Fruit fly (Drosophila melanogaster) whole organism, embryonic: Measurements from ENCODE around the gene sun.

Experiments used
- B-H1 ChIP-seq: fragments of 200-800 bp; sonication (Bioruptor generic); IDR thresholded peaks from 3 replicates; pipeline ENCODE4 v1.3.6; 2022; ENCODE audit warnings: missing biosample characterization, missing genetic modification characterization
- CG10209 ChIP-seq: fragments of 200-800 bp; sonication (Bioruptor generic); optimal IDR thresholded peaks from 3 replicates; lab custom pipeline; 2017; ENCODE audit warnings: missing biosample characterization, mild to moderate bottlenecking, missing genetic modification characterization, missing genetic modification reagents
- CG10431 ChIP-seq: fragments of 200-800 bp; sonication (Bioruptor generic); optimal IDR thresholded peaks from 3 replicates; lab custom pipeline; 2018; ENCODE audit warnings: missing biosample characterization, mild to moderate bottlenecking, missing genetic modification characterization
- CG10565 ChIP-seq: fragments of 200-800 bp; sonication (Bioruptor generic); optimal IDR thresholded peaks from 3 replicates; lab custom pipeline; 2016; ENCODE audit warnings: missing biosample characterization, mild to moderate bottlenecking, missing genetic modification characterization
- CG10959 ChIP-seq: fragments of 200-800 bp; sonication (Bioruptor generic); IDR thresholded peaks from 2 replicates; pipeline ENCODE4 v1.3.6; 2022; ENCODE audit warnings: missing biosample characterization, missing genetic modification characterization
- CG1233 ChIP-seq: fragments of 200-800 bp; sonication (Bioruptor generic); optimal IDR thresholded peaks from 4 replicates; lab custom pipeline; 2018; ENCODE audit warnings: missing biosample characterization, mild to moderate bottlenecking, missing genetic modification characterization
- CG13123 ChIP-seq: fragments of 200-800 bp; sonication (Bioruptor generic); optimal IDR thresholded peaks from 2 replicates; lab custom pipeline; 2016; ENCODE audit warnings: missing biosample characterization, missing genetic modification characterization
- CG13894 ChIP-seq: fragments of 200-800 bp; sonication (Bioruptor generic); optimal IDR thresholded peaks from 3 replicates; lab custom pipeline; 2018; ENCODE audit warnings: missing biosample characterization, mild to moderate bottlenecking, missing genetic modification characterization, moderate library complexity
- CG16779 ChIP-seq: fragments of 200-800 bp; sonication (Bioruptor generic); IDR thresholded peaks from 2 replicates; pipeline ENCODE4 v1.3.6; 2022; ENCODE audit warnings: missing biosample characterization, missing genetic modification characterization
- CG16815 ChIP-seq: fragments of 200-800 bp; sonication (Bioruptor generic); optimal IDR thresholded peaks from 3 replicates; lab custom pipeline; 2017; ENCODE audit warnings: missing biosample characterization, mild to moderate bottlenecking, missing genetic modification characterization
- CG18599 ChIP-seq: fragments of 200-800 bp; sonication (Bioruptor generic); optimal IDR thresholded peaks from 3 replicates; lab custom pipeline; 2017; ENCODE audit warnings: missing biosample characterization, missing genetic modification characterization, mild to moderate bottlenecking, moderate library complexity, missing genetic modification reagents
- CG2678 ChIP-seq: fragments of 200-800 bp; sonication (Bioruptor generic); optimal IDR thresholded peaks from 3 replicates; lab custom pipeline; 2019; ENCODE audit warnings: missing biosample characterization, mild to moderate bottlenecking, missing genetic modification characterization, moderate library complexity
- CG30431 ChIP-seq: fragments of 200-800 bp; sonication (Bioruptor generic); optimal IDR thresholded peaks from 2 replicates; lab custom pipeline; 2017; ENCODE audit warnings: missing biosample characterization, missing genetic modification characterization
- CG34224 ChIP-seq: fragments of 200-800 bp; sonication (Bioruptor generic); IDR thresholded peaks from 3 replicates; pipeline ENCODE4 v1.3.6; 2022; ENCODE audit warnings: missing biosample characterization, missing genetic modification characterization; ENCODE audit not compliant: partially characterized antibody
- CG34422 ChIP-seq: fragments of 200-800 bp; sonication (Bioruptor generic); IDR thresholded peaks from 3 replicates; pipeline ENCODE4 v1.3.6; 2022; ENCODE audit warnings: missing biosample characterization, missing genetic modification characterization
- CG4730 ChIP-seq: fragments of 200-800 bp; sonication (Bioruptor generic); IDR thresholded peaks from 2 replicates; pipeline ENCODE4 v1.3.6; 2022; ENCODE audit warnings: missing biosample characterization, missing genetic modification characterization
- CG7928 ChIP-seq: fragments of 200-800 bp; sonication (Bioruptor generic); optimal IDR thresholded peaks from 2 replicates; lab custom pipeline; 2017; ENCODE audit warnings: missing biosample characterization, mild to moderate bottlenecking, missing genetic modification characterization
- CG8290 ChIP-seq, 3 experiments: fragments of 200-800 bp; sonication (Bioruptor generic); optimal IDR thresholded peaks; 2 replicates each; lab custom pipeline; 2016 to 2019; ENCODE audit warnings: missing biosample characterization in 3 of 3, missing genetic modification characterization in 3 of 3, mild to moderate bottlenecking in 2 of 3, moderate library complexity in 1 of 3
- CoRest ChIP-seq: fragments of 200-800 bp; sonication (Bioruptor generic); optimal IDR thresholded peaks from 3 replicates; lab custom pipeline; 2018; ENCODE audit warnings: missing biosample characterization, mild to moderate bottlenecking, missing genetic modification characterization, moderate library complexity
- Dek ChIP-seq: fragments of 200-800 bp; sonication (Bioruptor generic); optimal IDR thresholded peaks from 3 replicates; lab custom pipeline; 2019; ENCODE audit warnings: missing biosample characterization, mild to moderate bottlenecking, missing genetic modification characterization, moderate library complexity
- Dip3 ChIP-seq: fragments of 200-800 bp; sonication (Bioruptor generic); optimal IDR thresholded peaks from 3 replicates; lab custom pipeline; 2016; ENCODE audit warnings: missing biosample characterization, missing genetic modification characterization
- Dll ChIP-seq: fragments of 200-800 bp; sonication (Bioruptor generic); IDR thresholded peaks from 4 replicates; pipeline ENCODE4 v1.3.6; 2022; ENCODE audit warnings: missing biosample characterization, missing genetic modification characterization; ENCODE audit not compliant: partially characterized antibody
- Dp ChIP-seq: fragments of 200-800 bp; sonication (Bioruptor generic); optimal IDR thresholded peaks from 2 replicates; lab custom pipeline; 2018; ENCODE audit warnings: missing biosample characterization, mild to moderate bottlenecking, missing genetic modification characterization, moderate library complexity
- Hr78 ChIP-seq, 2 experiments: fragments of 200-800 bp in 1 of 2; fragments of >200 bp in 1 of 2; sonication (Bioruptor generic) in 1 of 2; optimal IDR thresholded peaks; 2 replicates each; lab custom pipeline; 2017 to 2019; ENCODE audit warnings: missing biosample characterization in 2 of 2, missing genetic modification characterization in 2 of 2, mild to moderate bottlenecking in 1 of 2, moderate library complexity in 1 of 2
- Opbp ChIP-seq: fragments of 200-800 bp; sonication (Bioruptor generic); IDR thresholded peaks from 3 replicates; pipeline ENCODE4 v1.3.6; 2022; ENCODE audit warnings: missing biosample characterization, missing genetic modification characterization; ENCODE audit not compliant: partially characterized antibody
- Scr ChIP-seq: fragments of 200-800 bp; sonication (Bioruptor generic); IDR thresholded peaks from 2 replicates; pipeline ENCODE4 v1.3.6; 2022; ENCODE audit warnings: missing biosample characterization, missing genetic modification characterization; ENCODE audit not compliant: partially characterized antibody
- YL-1 ChIP-seq: fragments of 200-800 bp; sonication (Bioruptor generic); optimal IDR thresholded peaks from 3 replicates; lab custom pipeline; 2017; ENCODE audit warnings: missing biosample characterization, mild to moderate bottlenecking, missing genetic modification characterization
- bcd ChIP-seq: fragments of 200-800 bp; sonication (Bioruptor generic); optimal IDR thresholded peaks from 2 replicates; lab custom pipeline; 2017; ENCODE audit warnings: missing biosample characterization, mild to moderate bottlenecking, missing genetic modification characterization
- cad ChIP-seq: fragments of >200 bp; optimal IDR thresholded peaks from 2 replicates; lab custom pipeline; 2017; ENCODE audit warnings: missing biosample characterization, missing genetic modification characterization
- disco-r ChIP-seq: fragments of 200-800 bp; sonication (Bioruptor generic); optimal IDR thresholded peaks from 2 replicates; lab custom pipeline; 2016; ENCODE audit warnings: missing biosample characterization, missing genetic modification characterization
- esg ChIP-seq: fragments of 200-800 bp; sonication (Bioruptor generic); conservative IDR thresholded peaks from 2 replicates; pipeline ENCODE4 v1.3.6; 2022; ENCODE audit warnings: missing biosample characterization, missing genetic modification characterization
- gfzf ChIP-seq: fragments of 200-800 bp; sonication (Bioruptor generic); optimal IDR thresholded peaks from 2 replicates; lab custom pipeline; 2016; ENCODE audit warnings: missing biosample characterization, mild to moderate bottlenecking, missing genetic modification characterization, moderate library complexity
- grau ChIP-seq: fragments of 200-800 bp; optimal IDR thresholded peaks from 3 replicates; lab custom pipeline; 2019; ENCODE audit warnings: missing biosample characterization, mild to moderate bottlenecking, missing genetic modification characterization, moderate library complexity
- grn ChIP-seq: fragments of 200-800 bp; sonication (Bioruptor generic); optimal IDR thresholded peaks from 3 replicates; lab custom pipeline; 2017; ENCODE audit warnings: missing biosample characterization, missing genetic modification characterization
- her ChIP-seq: fragments of 200-800 bp; sonication (Bioruptor generic); optimal IDR thresholded peaks from 2 replicates; lab custom pipeline; 2016; ENCODE audit warnings: missing biosample characterization, missing genetic modification characterization
- maf-S ChIP-seq: fragments of 200-800 bp; sonication (Bioruptor generic); optimal IDR thresholded peaks from 2 replicates; lab custom pipeline; 2016; ENCODE audit warnings: missing biosample characterization, missing genetic modification characterization
- phol ChIP-seq: fragments of 200-800 bp; sonication (Bioruptor generic); optimal IDR thresholded peaks from 3 replicates; lab custom pipeline; 2018; ENCODE audit warnings: missing biosample characterization, mild to moderate bottlenecking, missing genetic modification characterization, moderate library complexity
- pita ChIP-seq: fragments of 200-800 bp; sonication (Bioruptor generic); optimal IDR thresholded peaks from 2 replicates; lab custom pipeline; 2017; ENCODE audit warnings: missing biosample characterization, mild to moderate bottlenecking, missing genetic modification characterization
- pros ChIP-seq: fragments of 200-800 bp; sonication (Bioruptor generic); optimal IDR thresholded peaks from 3 replicates; lab custom pipeline; 2019; ENCODE audit warnings: missing biosample characterization, mild to moderate bottlenecking, missing genetic modification characterization, moderate library complexity
- sc ChIP-seq, 3 experiments: fragments of >200 bp in 2 of 3; fragments of 200-800 bp in 1 of 3; sonication (Bioruptor generic) in 1 of 3; optimal IDR thresholded peaks; 2 replicates in 2 of 3; 3 replicates in 1 of 3; lab custom pipeline; 2017; ENCODE audit warnings: mild to moderate bottlenecking in 1 of 3, missing biosample characterization in 1 of 3, missing genetic modification characterization in 1 of 3, missing genetic modification reagents in 1 of 3
- sna ChIP-seq: fragments of 200-800 bp; sonication (Bioruptor generic); IDR thresholded peaks from 2 replicates; pipeline ENCODE4 v1.3.6; 2022; ENCODE audit warnings: missing biosample characterization, missing genetic modification characterization; ENCODE audit not compliant: partially characterized antibody
- stwl ChIP-seq: fragments of 200-800 bp; sonication (Bioruptor generic); optimal IDR thresholded peaks from 3 replicates; lab custom pipeline; 2018; ENCODE audit warnings: missing biosample characterization, mild to moderate bottlenecking, missing genetic modification characterization, moderate library complexity
- sug ChIP-seq: fragments of 200-800 bp; optimal IDR thresholded peaks from 2 replicates; lab custom pipeline; 2019; ENCODE audit warnings: missing biosample characterization, mild to moderate bottlenecking, missing genetic modification characterization, moderate library complexity
- tap ChIP-seq: fragments of 200-800 bp; optimal IDR thresholded peaks from 3 replicates; lab custom pipeline; 2019; ENCODE audit warnings: missing biosample characterization, mild to moderate bottlenecking, missing genetic modification characterization, moderate library complexity
- tgo ChIP-seq: fragments of 200-800 bp; sonication (Bioruptor generic); IDR thresholded peaks from 3 replicates; pipeline ENCODE4 v1.3.6; 2022; ENCODE audit warnings: missing biosample characterization, missing genetic modification characterization
- tll ChIP-seq, 2 experiments: fragments of 200-800 bp in 1 of 2; fragments of >200 bp in 1 of 2; sonication (Bioruptor generic) in 1 of 2; optimal IDR thresholded peaks; 2 replicates each; lab custom pipeline; 2017 to 2019; ENCODE audit warnings: missing biosample characterization in 2 of 2, missing genetic modification characterization in 2 of 2, mild to moderate bottlenecking in 1 of 2, moderate library complexity in 1 of 2

sun gene

DNA sequence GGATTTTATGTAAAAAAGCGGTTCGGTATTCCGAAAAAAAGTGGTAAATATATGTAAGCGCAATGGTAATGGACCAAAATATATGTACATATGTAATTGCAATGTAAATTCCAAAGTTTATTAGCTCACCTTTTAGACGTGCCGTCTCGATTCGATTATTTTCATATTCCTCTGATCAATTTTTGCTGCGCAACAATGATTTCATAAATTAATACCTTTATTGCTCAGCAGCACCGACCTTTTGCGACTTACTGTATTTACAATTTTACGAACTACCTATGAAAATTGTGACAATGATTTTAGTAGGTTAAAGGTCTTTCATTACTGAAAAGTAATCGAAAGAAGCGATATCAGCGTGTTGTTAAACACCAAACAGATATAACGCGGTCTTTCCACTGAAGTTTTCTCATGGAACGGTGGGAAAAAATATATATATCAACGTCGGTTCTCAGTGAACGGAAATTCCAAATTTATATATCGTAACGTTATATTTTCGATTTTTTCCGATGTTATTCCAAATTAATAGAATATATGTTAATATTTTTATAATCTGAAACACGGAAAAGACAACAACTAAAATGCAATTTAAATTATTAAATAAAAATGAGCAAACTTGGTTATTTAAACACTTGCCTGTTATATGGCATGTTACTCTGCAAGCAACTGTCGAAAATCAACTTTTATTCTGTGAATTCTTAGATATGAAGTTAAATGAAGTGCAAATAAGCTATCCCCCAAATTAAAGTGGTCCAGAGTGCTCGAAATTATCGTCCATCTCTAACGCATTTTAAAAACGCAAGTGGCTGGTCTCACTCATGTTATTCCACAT is 40.9 kb upstream of the sun start, which contains the start of the genes MSBP and CG15916 (continued):
- TF ChIP-seq CG18599 (GFP tag; lab: Kevin White, UChicago) (peak; percentile 13), CG4730 (GFP tag; lab: Robert Waterston, UW) (no peak), CG16779 (GFP tag; lab: Robert Waterston, UW) (no peak), Dip3 (GFP tag; lab: Kevin White, UChicago) (peak; percentile 1), CG7928 (no peak), Opbp (GFP tag; lab: Robert Waterston, UW) (no peak; the same call in 2 of the 3 replicates), pros (GFP tag; lab: Kevin White, UChicago) (no peak), tgo (no peak), Dll (GFP tag; lab: Robert Waterston, UW) (no peak), grau (peak; percentile 44), CG10431 (GFP tag; lab: Kevin White, UChicago) (peak; percentile 18), CG13894 (tag; lab: Kevin White, UChicago) (no peak), pita (GFP tag; lab: Kevin White, UChicago) (no peak), Scr (GFP tag; lab: Robert Waterston, UW) (peak; percentile 30; the same call in 1 of the 2 replicates), CG16815 (GFP tag; lab: Kevin White, UChicago) (peak; percentile 26), phol (tag; lab: Kevin White, UChicago) (peak; percentile 70), CG30431 (no peak), CG10209 (peak; percentile 57), YL-1 (GFP tag; lab: Kevin White, UChicago) (no peak), Hr78 (GFP tag; optimal IDR thresholded peaks at IDR 0.05; lab: Kevin White, UChicago) (peak in 1 of 2 experiments; percentile 87), her (no peak), tap (no peak), CoRest (tag; lab: Kevin White, UChicago) (peak; percentile 73), tll (GFP tag; optimal IDR thresholded peaks at IDR 0.05; lab: Kevin White, UChicago) (no peak), CG8290 (GFP tag; optimal IDR thresholded peaks at IDR 0.05; lab: Kevin White, UChicago) (peak; percentile 37), CG8290 (tag; optimal IDR thresholded peaks at IDR 0.05; lab: Kevin White, UChicago) (peak in 1 of 2 experiments; percentile 32), CG34422 (0 out of 3 replicates have a peak, but pooled peaks have one; percentile 14), CG1233 (peak; percentile 31), sug (tag; lab: Kevin White, UChicago) (peak; percentile 20), Dek (tag; lab: Kevin White, UChicago) (peak; percentile 13), CG10959 (GFP tag; lab: Robert Waterston, UW) (no peak), CG10565 (GFP tag; lab: Kevin White, UChicago) (no peak), CG13123 (no peak), Dp (GFP tag; lab: Kevin White, UChicago) (no peak), maf-S (GFP tag; lab: Kevin White, UChicago) (no peak), sna (GFP tag; lab: Robert Waterston, UW) (no peak), stwl (tag; lab: Kevin White, UChicago) (no peak), sc (optimal IDR thresholded peaks at IDR 0.05; lab: Kevin White, UChicago) (no peak), sc (GFP tag; optimal IDR thresholded peaks at IDR 0.05; lab: Kevin White, UChicago) (peak; percentile 8), CG34224 (GFP tag; lab: Robert Waterston, UW) (no peak), gfzf (GFP tag; lab: Kevin White, UChicago) (peak; percentile 59), CG2678 (tag; lab: Kevin White, UChicago) (peak; percentile 58), cad (no peak), disco-r (GFP tag; lab: Kevin White, UChicago) (no peak), grn (GFP tag; lab: Kevin White, UChicago) (no peak), esg (peak; percentile 33; the same call in 1 of the 2 replicates), bcd (GFP tag; lab: Kevin White, UChicago) (peak; percentile 39), B-H1 (no peak)
